Fruit fly (Drosophila melanogaster) whole organism, adult: ENCODE measurements around the gene CG4820.

Experiments used
- CG14711 ChIP-seq: fragments of 200-800 bp; sonication (Bioruptor generic); optimal IDR thresholded peaks from 2 replicates; lab custom pipeline; 2018; ENCODE audit warnings: missing biosample characterization, mild to moderate bottlenecking, missing genetic modification characterization, moderate library complexity
- CG1620 ChIP-seq: fragments of 200-800 bp; sonication (Bioruptor generic); optimal IDR thresholded peaks from 2 replicates; lab custom pipeline; 2016; ENCODE audit warnings: missing biosample characterization, missing genetic modification characterization
- CG5204 ChIP-seq: fragments of 200-800 bp; sonication (Bioruptor generic); optimal IDR thresholded peaks from 2 replicates; lab custom pipeline; 2016; ENCODE audit warnings: missing biosample characterization, missing genetic modification characterization
- CG7045 ChIP-seq: fragments of 200-800 bp; sonication (Bioruptor generic); optimal IDR thresholded peaks from 2 replicates; lab custom pipeline; 2017; ENCODE audit warnings: missing biosample characterization, mild to moderate bottlenecking, missing genetic modification characterization
- CG7101 ChIP-seq: fragments of 200-800 bp; sonication (Bioruptor generic); optimal IDR thresholded peaks from 2 replicates; lab custom pipeline; 2018; ENCODE audit warnings: missing biosample characterization, mild to moderate bottlenecking, missing genetic modification characterization, moderate library complexity
- Clk ChIP-seq: fragments of 200-800 bp; sonication (Bioruptor generic); optimal IDR thresholded peaks from 2 replicates; lab custom pipeline; 2017; ENCODE audit warnings: missing biosample characterization, missing genetic modification characterization
- Hr96 ChIP-seq: fragments of 200-800 bp; sonication (Bioruptor generic); optimal IDR thresholded peaks from 2 replicates; lab custom pipeline; 2016; ENCODE audit warnings: missing biosample characterization, missing genetic modification characterization
- Mnt ChIP-seq: fragments of 200-800 bp; sonication (Bioruptor generic); optimal IDR thresholded peaks from 2 replicates; lab custom pipeline; 2016; ENCODE audit warnings: missing biosample characterization, mild to moderate bottlenecking, missing genetic modification characterization
- bab1 ChIP-seq: fragments of 200-800 bp; sonication (Bioruptor generic); optimal IDR thresholded peaks from 3 replicates; lab custom pipeline; 2019; ENCODE audit warnings: missing biosample characterization, mild to moderate bottlenecking, missing genetic modification characterization, moderate library complexity
- tj ChIP-seq: fragments of 200-800 bp; sonication (Bioruptor generic); optimal IDR thresholded peaks from 3 replicates; lab custom pipeline; 2017; ENCODE audit warnings: missing biosample characterization, mild to moderate bottlenecking, missing genetic modification characterization, moderate library complexity

DNA sequence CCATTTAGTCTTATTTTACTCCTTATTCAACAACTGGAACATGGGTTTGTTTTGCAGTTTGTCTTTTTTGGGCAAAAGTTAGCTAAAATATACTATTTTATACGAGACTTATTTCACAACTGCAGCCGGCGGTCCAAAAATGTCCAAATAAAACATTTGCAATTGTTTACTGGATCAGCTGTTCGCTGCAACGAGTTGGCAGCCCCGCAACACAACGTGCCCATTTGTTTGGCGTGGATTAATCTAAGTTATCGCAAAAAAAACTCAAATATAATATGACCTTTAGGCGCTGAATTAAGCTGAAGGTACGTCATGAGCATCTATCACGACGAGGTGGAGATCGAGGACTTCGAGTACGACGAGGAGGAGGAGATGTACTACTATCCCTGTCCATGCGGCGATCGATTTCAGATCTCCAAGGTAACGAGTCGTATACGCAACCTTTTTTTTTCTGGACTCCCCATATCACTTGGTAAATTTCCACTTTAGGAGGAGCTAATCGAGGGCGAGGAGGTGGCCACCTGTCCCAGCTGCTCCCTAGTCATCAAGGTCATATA is 15.4 kb downstream of the CG4820 start, which contains the start of the genes CG17187 and Dph3:
- TF ChIP-seq CG7045 (GFP tag; lab: Kevin White, UChicago) (no peak), tj (GFP tag; lab: Kevin White, UChicago) (no peak), CG1620 (GFP tag; lab: Kevin White, UChicago) (no peak), bab1 (GFP tag; lab: Kevin White, UChicago) (peak; percentile 29), CG7101 (tag; lab: Kevin White, UChicago) (no peak), CG14711 (tag; lab: Kevin White, UChicago) (no peak), Hr96 (GFP tag; lab: Kevin White, UChicago) (no peak), CG5204 (GFP tag; lab: Kevin White, UChicago) (no peak), Mnt (GFP tag; lab: Kevin White, UChicago) (peak; percentile 80), Clk (GFP tag; lab: Kevin White, UChicago) (no peak)
